Worm (Caenorhabditis elegans): ENCODE measurements around the gene K01D12.7.

The K01D12.7 gene

ce11 chrV:12415656-12416055 is 14.4 kb upstream of the K01D12.7 start, which contains the start of gene cdr-2:
Gene cdr-2, minus strand, starts transcription at chrV:12415709.
- TF ChIP-seq ceh-36 (tag; optimal IDR thresholded peaks at IDR 0.05) (no peak), B0310.2 (tag; optimal IDR thresholded peaks at IDR 0.05) (no peak), hmg-4 (GFP tag; optimal IDR thresholded peaks at IDR 0.05) (no peak), pes-1 (GFP tag; IDR thresholded peaks at IDR 0.05) (no peak), sea-1 (GFP tag; conservative IDR thresholded peaks at IDR 0.05) (no peak), F13C5.2 (tag; optimal IDR thresholded peaks at IDR 0.05) (no peak), scrt-1 (GFP tag; IDR thresholded peaks at IDR 0.05) (no peak), hnd-1 (tag; optimal IDR thresholded peaks at IDR 0.05) (no peak), ets-7 (tag; optimal IDR thresholded peaks at IDR 0.05) (no peak), flt-1 (GFP tag; IDR thresholded peaks at IDR 0.05) (no peak), tbx-11 (GFP tag; IDR thresholded peaks at IDR 0.05) (no peak)

ce11 chrV:12414362-12414761 is 13.1 kb upstream of the K01D12.7 start:
- TF ChIP-seq sea-1 (GFP tag; conservative IDR thresholded peaks at IDR 0.05) (no peak), aly-1 (tag; optimal IDR thresholded peaks at IDR 0.05) (no peak), ama-1 (optimal IDR thresholded peaks at IDR 0.05) (no peak), ceh-13 (GFP tag; optimal IDR thresholded peaks at IDR 0.05) (no peak), hmg-4 (GFP tag; optimal IDR thresholded peaks at IDR 0.05) (no peak), tbx-11 (GFP tag; IDR thresholded peaks at IDR 0.05) (no peak), pes-1 (GFP tag; IDR thresholded peaks at IDR 0.05) (no peak), hnd-1 (tag; optimal IDR thresholded peaks at IDR 0.05) (no peak), hmbx-1 (tag; optimal IDR thresholded peaks at IDR 0.05) (no peak), scrt-1 (GFP tag; IDR thresholded peaks at IDR 0.05) (no peak), ceh-36 (tag; optimal IDR thresholded peaks at IDR 0.05) (no peak), B0310.2 (tag; optimal IDR thresholded peaks at IDR 0.05) (no peak)

DNA sequence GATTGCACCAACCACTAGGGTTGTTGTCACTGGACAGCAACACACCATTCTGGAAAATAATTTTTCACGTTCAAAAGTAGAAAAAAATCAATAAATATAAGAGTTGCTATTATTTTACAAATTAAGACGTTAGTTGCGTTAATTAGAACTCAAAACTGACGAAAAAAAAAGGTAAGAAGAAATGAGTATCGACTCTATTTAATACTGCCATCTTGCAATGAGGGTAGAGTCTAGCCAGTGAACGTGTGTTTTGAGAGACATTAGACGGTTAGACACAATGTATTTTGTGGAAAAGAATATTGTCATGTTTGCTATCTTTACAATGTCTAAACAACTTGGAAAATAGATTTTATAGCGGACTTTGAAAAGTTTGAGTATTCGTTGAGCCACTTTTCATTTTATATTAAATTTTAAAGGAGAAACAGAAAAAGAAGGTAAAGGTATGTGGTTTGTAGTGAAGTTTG is 12.4 kb upstream of the K01D12.7 start, which contains the start of gene cdr-6:
cdr-6 (minus strand) TSS at position 51 of the 464 bp plus-strand sequence.
- no peak for TF ChIP-seq tbx-37 (GFP tag; conservative IDR thresholded peaks at IDR 0.05)
- TF ChIP-seq scrt-1 (GFP tag; IDR thresholded peaks at IDR 0.05): no peak
- no peak for TF ChIP-seq sea-1 (GFP tag; conservative IDR thresholded peaks at IDR 0.05)
- no peak for TF ChIP-seq hmbx-1 (tag; optimal IDR thresholded peaks at IDR 0.05)
- no peak for TF ChIP-seq ceh-36 (tag; optimal IDR thresholded peaks at IDR 0.05)
- TF ChIP-seq pes-1 (GFP tag; IDR thresholded peaks at IDR 0.05): no peak
- TF ChIP-seq flt-1 (GFP tag; IDR thresholded peaks at IDR 0.05): no peak
- TF ChIP-seq tbx-11 (GFP tag; IDR thresholded peaks at IDR 0.05): no peak
- TF ChIP-seq aly-1 (tag; optimal IDR thresholded peaks at IDR 0.05): no peak
- TF ChIP-seq ets-7 (tag; optimal IDR thresholded peaks at IDR 0.05): no peak
- TF ChIP-seq B0310.2 (tag; optimal IDR thresholded peaks at IDR 0.05): no peak
- TF ChIP-seq ama-1 (optimal IDR thresholded peaks at IDR 0.05): no peak
- no peak for TF ChIP-seq ceh-13 (GFP tag; optimal IDR thresholded peaks at IDR 0.05)
- TF ChIP-seq F13C5.2 (tag; optimal IDR thresholded peaks at IDR 0.05): no peak
- TF ChIP-seq hnd-1 (tag; optimal IDR thresholded peaks at IDR 0.05): no peak
- no peak for TF ChIP-seq tra-4 (tag; optimal IDR thresholded peaks at IDR 0.05)
- TF ChIP-seq hmg-4 (GFP tag; optimal IDR thresholded peaks at IDR 0.05): no peak

- TF ChIP-seq hmg-4 (GFP tag; optimal IDR thresholded peaks at IDR 0.05) (no peak), ama-1 (optimal IDR thresholded peaks at IDR 0.05) (no peak), F13C5.2 (tag; optimal IDR thresholded peaks at IDR 0.05) (no peak), flt-1 (GFP tag; IDR thresholded peaks at IDR 0.05) (no peak), hmbx-1 (tag; optimal IDR thresholded peaks at IDR 0.05) (no peak), tra-4 (tag; optimal IDR thresholded peaks at IDR 0.05) (no peak)
These were observed 11.0 kb upstream of the K01D12.7 start for ce11 chrV:12412321-12412720.

ce11 chrV:12411909-12412308 is 10.6 kb upstream of the K01D12.7 start, which contains the start of gene cdr-7:
Gene cdr-7, minus strand, starts transcription at chrV:12412113.
- TF ChIP-seq B0310.2 (tag; optimal IDR thresholded peaks at IDR 0.05): no peak
- TF ChIP-seq flt-1 (GFP tag; IDR thresholded peaks at IDR 0.05): no peak
- TF ChIP-seq pes-1 (GFP tag; IDR thresholded peaks at IDR 0.05): no peak
- no peak for TF ChIP-seq ets-7 (tag; optimal IDR thresholded peaks at IDR 0.05)
- no peak for TF ChIP-seq hmg-4 (GFP tag; optimal IDR thresholded peaks at IDR 0.05)
- TF ChIP-seq ceh-36 (tag; optimal IDR thresholded peaks at IDR 0.05): no peak
- no peak for TF ChIP-seq scrt-1 (GFP tag; IDR thresholded peaks at IDR 0.05)
- TF ChIP-seq ceh-13 (GFP tag; optimal IDR thresholded peaks at IDR 0.05): no peak
- TF ChIP-seq tbx-37 (GFP tag; conservative IDR thresholded peaks at IDR 0.05): no peak
- TF ChIP-seq hnd-1 (tag; optimal IDR thresholded peaks at IDR 0.05): no peak
- TF ChIP-seq hmbx-1 (tag; optimal IDR thresholded peaks at IDR 0.05): no peak
- TF ChIP-seq aly-1 (tag; optimal IDR thresholded peaks at IDR 0.05): no peak
- TF ChIP-seq F13C5.2 (tag; optimal IDR thresholded peaks at IDR 0.05): no peak
- no peak for TF ChIP-seq tra-4 (tag; optimal IDR thresholded peaks at IDR 0.05)
- TF ChIP-seq sea-1 (GFP tag; conservative IDR thresholded peaks at IDR 0.05): no peak
- TF ChIP-seq tbx-11 (GFP tag; IDR thresholded peaks at IDR 0.05): no peak
- no peak for TF ChIP-seq ama-1 (optimal IDR thresholded peaks at IDR 0.05)

DNA sequence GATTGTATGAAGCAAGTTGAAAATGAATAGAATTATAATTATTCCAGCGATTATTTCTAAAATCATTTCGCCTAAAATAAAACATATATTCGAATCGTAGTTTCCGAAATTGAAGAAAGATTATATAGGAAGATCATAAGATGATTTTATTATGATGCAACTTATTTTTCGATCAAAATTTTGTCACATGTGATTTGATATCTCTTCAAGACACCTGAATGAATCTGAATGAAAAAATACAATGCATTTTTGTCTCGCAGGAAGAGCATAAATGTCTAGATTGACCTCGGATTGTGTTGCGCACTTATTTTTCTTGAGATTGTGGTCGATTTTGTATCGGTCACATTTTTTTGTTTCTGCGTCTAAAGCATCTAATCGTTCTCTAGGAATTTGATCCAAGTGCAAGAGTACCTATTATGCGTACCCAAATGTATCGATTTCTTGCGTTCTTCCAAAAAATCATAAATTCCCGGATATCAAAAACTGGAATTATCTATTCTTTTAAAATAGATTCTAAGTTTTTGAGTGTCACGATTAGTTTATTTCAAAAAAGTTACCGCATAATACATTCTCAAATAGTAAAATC is 9.2 kb upstream of the K01D12.7 start, which contains the start of gene hrg-2:
hrg-2 (minus strand) TSS at position 98 of the 586 bp plus-strand sequence.
- no peak for TF ChIP-seq hnd-1 (tag; optimal IDR thresholded peaks at IDR 0.05)
- no peak for TF ChIP-seq ets-7 (tag; optimal IDR thresholded peaks at IDR 0.05)
- TF ChIP-seq flt-1 (GFP tag; IDR thresholded peaks at IDR 0.05): no peak
- no peak for TF ChIP-seq tbx-37 (GFP tag; conservative IDR thresholded peaks at IDR 0.05)
- no peak for TF ChIP-seq sea-1 (GFP tag; conservative IDR thresholded peaks at IDR 0.05)
- TF ChIP-seq ama-1 (optimal IDR thresholded peaks at IDR 0.05): no peak
- no peak for TF ChIP-seq ceh-36 (tag; optimal IDR thresholded peaks at IDR 0.05)
- TF ChIP-seq B0310.2 (tag; optimal IDR thresholded peaks at IDR 0.05): no peak
- no peak for TF ChIP-seq pes-1 (GFP tag; IDR thresholded peaks at IDR 0.05)
- no peak for TF ChIP-seq scrt-1 (GFP tag; IDR thresholded peaks at IDR 0.05)
- TF ChIP-seq F13C5.2 (tag; optimal IDR thresholded peaks at IDR 0.05): no peak
- TF ChIP-seq ceh-13 (GFP tag; optimal IDR thresholded peaks at IDR 0.05): no peak
- no peak for TF ChIP-seq aly-1 (tag; optimal IDR thresholded peaks at IDR 0.05)
- TF ChIP-seq hmg-4 (GFP tag; optimal IDR thresholded peaks at IDR 0.05): no peak
- TF ChIP-seq hmbx-1 (tag; optimal IDR thresholded peaks at IDR 0.05): no peak
- no peak for TF ChIP-seq tra-4 (tag; optimal IDR thresholded peaks at IDR 0.05)
- no peak for TF ChIP-seq tbx-11 (GFP tag; IDR thresholded peaks at IDR 0.05)

ce11 chrV:12408996-12409395 is 7.7 kb upstream of the K01D12.7 start:
- no peak for TF ChIP-seq tbx-11 (GFP tag; IDR thresholded peaks at IDR 0.05)
- no peak for TF ChIP-seq ets-7 (tag; optimal IDR thresholded peaks at IDR 0.05)
- no peak for TF ChIP-seq hnd-1 (tag; optimal IDR thresholded peaks at IDR 0.05)
- TF ChIP-seq hmbx-1 (tag; optimal IDR thresholded peaks at IDR 0.05): no peak
- no peak for TF ChIP-seq pes-1 (GFP tag; IDR thresholded peaks at IDR 0.05)
- TF ChIP-seq B0310.2 (tag; optimal IDR thresholded peaks at IDR 0.05): no peak
- no peak for TF ChIP-seq scrt-1 (GFP tag; IDR thresholded peaks at IDR 0.05)
- TF ChIP-seq flt-1 (GFP tag; IDR thresholded peaks at IDR 0.05): no peak
- no peak for TF ChIP-seq ama-1 (optimal IDR thresholded peaks at IDR 0.05)
